Worm (Caenorhabditis elegans) whole organism, early embryonic: ENCODE data around the gene F16H6.8.

Experiments used
- B0310.2 ChIP-seq: sonication (generic microtip); optimal IDR thresholded peaks from 2 replicates; lab custom pipeline; 2016; ENCODE audit warnings: mild to moderate bottlenecking, missing genetic modification characterization, missing compliant biosample characterization
- ama-1 ChIP-seq: fragments of 150-350 bp; optimal IDR thresholded peaks from 2 replicates; lab custom pipeline; 2014
- pes-1 ChIP-seq: fragments of 200-800 bp; sonication (Bioruptor generic); IDR thresholded peaks from 2 replicates; pipeline ENCODE4 v1.3.6; 2022; ENCODE audit warnings: missing genetic modification reagents, missing genetic modification characterization, missing compliant biosample characterization

ce11 chrV:18195006-18195405 lies 21.1 kb downstream of the F16H6.8 start, which contains the start of gene F16H6.3:
- TF ChIP-seq B0310.2 (tag; lab: Kevin White, UChicago) (no peak), ama-1 (no peak), pes-1 (no peak)
